Worm (Caenorhabditis elegans) whole organism, midembryonic: Measurements from ENCODE around the gene best-15.

ENCODE experiments used
- T22C8.4 ChIP-seq: fragments of 200-800 bp; sonication (Bioruptor generic); IDR thresholded peaks from 2 replicates; pipeline ENCODE4 v1.3.6; 2022; ENCODE audit warnings: missing genetic modification characterization, missing compliant biosample characterization
- flt-1 ChIP-seq: fragments of 200-800 bp; sonication (Bioruptor generic); IDR thresholded peaks from 2 replicates; pipeline ENCODE4 v1.3.6; 2022; ENCODE audit warnings: missing genetic modification characterization, missing compliant biosample characterization
- klf-2 ChIP-seq: fragments of 200-800 bp; sonication (Bioruptor generic); conservative IDR thresholded peaks from 2 replicates; pipeline ENCODE4 v1.3.6; 2022; ENCODE audit warnings: missing genetic modification reagents, missing genetic modification characterization, missing compliant biosample characterization

DNA sequence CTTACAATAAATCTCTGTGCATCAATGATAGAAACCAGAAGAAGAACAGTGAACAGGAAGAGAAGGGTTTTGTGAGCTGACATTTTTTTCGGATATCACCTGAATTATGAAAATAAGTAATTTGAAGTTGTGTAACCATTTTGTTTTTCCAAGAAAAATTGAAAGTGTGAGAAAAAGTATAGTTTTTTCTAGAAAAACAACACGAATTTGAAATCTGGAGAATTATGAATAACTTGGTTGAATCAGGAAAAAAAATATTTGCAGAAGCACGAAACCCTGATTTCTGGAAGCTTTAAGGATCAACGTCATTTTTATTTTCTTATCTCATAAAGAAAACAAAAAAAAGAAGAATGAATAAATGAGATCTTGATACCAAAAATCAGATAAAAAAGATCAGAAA is 42.5 kb upstream of the best-15 start, which contains the start of gene F13E9.12:
- TF ChIP-seq klf-2 (GFP tag; lab: Robert Waterston, UW): no peak
- TF ChIP-seq flt-1 (GFP tag; lab: Robert Waterston, UW): no peak
- no peak for TF ChIP-seq T22C8.4 (GFP tag; lab: Robert Waterston, UW)
